Worm (Caenorhabditis elegans) whole organism, midembryonic: Measurements from ENCODE around the gene F22F4.4.

ENCODE experiments used
- T22C8.4 ChIP-seq: fragments of 200-800 bp; sonication (Bioruptor generic); IDR thresholded peaks from 2 replicates; pipeline ENCODE4 v1.3.6; 2022; ENCODE audit warnings: missing genetic modification characterization, missing compliant biosample characterization
- cog-1 ChIP-seq: sonication (generic microtip); optimal IDR thresholded peaks from 2 replicates; lab custom pipeline; 2016; ENCODE audit warnings: missing genetic modification characterization, missing compliant biosample characterization
- flt-1 ChIP-seq: fragments of 200-800 bp; sonication (Bioruptor generic); IDR thresholded peaks from 2 replicates; pipeline ENCODE4 v1.3.6; 2022; ENCODE audit warnings: missing genetic modification characterization, missing compliant biosample characterization
- klf-2 ChIP-seq: fragments of 200-800 bp; sonication (Bioruptor generic); conservative IDR thresholded peaks from 2 replicates; pipeline ENCODE4 v1.3.6; 2022; ENCODE audit warnings: missing genetic modification reagents, missing genetic modification characterization, missing compliant biosample characterization
- med-1 ChIP-seq: sonication (generic microtip); optimal IDR thresholded peaks from 2 replicates; lab custom pipeline; 2017; ENCODE audit warnings: missing genetic modification characterization, mild to moderate bottlenecking, missing compliant biosample characterization, antibody characterized with exemption, missing genetic modification reagents; ENCODE audit not compliant: insufficient read depth
- ref-1 ChIP-seq: fragments of 200-800 bp; sonication (Bioruptor generic); conservative IDR thresholded peaks from 2 replicates; pipeline ENCODE4 v1.3.6; 2022; ENCODE audit warnings: missing genetic modification reagents, missing genetic modification characterization, missing compliant biosample characterization
- tab-1 ChIP-seq: fragments of 200-800 bp; sonication (Bioruptor generic); IDR thresholded peaks from 2 replicates; pipeline ENCODE4 v1.3.6; 2022; ENCODE audit warnings: missing genetic modification characterization, missing compliant biosample characterization
- ztf-23 ChIP-seq: fragments of 200-800 bp; sonication (Bioruptor generic); IDR thresholded peaks from 2 replicates; pipeline ENCODE4 v1.3.6; 2022; ENCODE audit warnings: missing genetic modification reagents, missing genetic modification characterization, missing compliant biosample characterization
- ztf-29 ChIP-seq: fragments of 200-800 bp; sonication (Bioruptor generic); IDR thresholded peaks from 2 replicates; pipeline ENCODE4 v1.3.6; 2022; ENCODE audit warnings: missing genetic modification reagents, missing genetic modification characterization, missing compliant biosample characterization

Gene F22F4.4

ce11 chrX:6004315-6004714 is 3.0 kb upstream of the F22F4.4 start:
- TF ChIP-seq flt-1 (GFP tag; lab: Robert Waterston, UW) (no peak), med-1 (GFP tag; lab: Kevin White, UChicago) (no peak), T22C8.4 (GFP tag; lab: Robert Waterston, UW) (no peak), klf-2 (GFP tag; lab: Robert Waterston, UW) (no peak), ztf-29 (no peak), cog-1 (tag; lab: Kevin White, UChicago) (no peak), ref-1 (no peak), ztf-23 (GFP tag; lab: Robert Waterston, UW) (no peak), tab-1 (no peak)

DNA sequence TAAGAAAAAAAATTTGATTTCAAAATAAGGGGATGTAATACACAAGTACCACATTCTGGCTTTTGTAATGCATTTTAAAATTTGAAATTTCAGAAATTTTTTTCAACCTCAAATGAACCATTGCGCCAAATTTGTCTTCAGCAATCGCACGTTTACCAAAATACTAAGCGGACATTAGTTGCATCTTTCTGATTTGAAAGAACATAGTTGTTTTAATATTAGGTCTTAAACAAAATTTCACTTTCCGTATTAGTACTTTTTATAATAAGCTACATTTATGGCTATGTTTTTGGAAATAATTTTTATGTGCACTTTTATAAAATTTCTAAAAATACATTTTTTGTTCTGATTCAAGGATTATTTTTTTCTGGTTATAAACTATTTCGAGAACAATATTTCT is 2.5 kb upstream of the F22F4.4 start, which contains the start of gene sups-1:
sups-1 (plus strand) TSS at position 301 of the 400 bp plus-strand sequence.
- no peak for TF ChIP-seq ref-1
- TF ChIP-seq med-1 (GFP tag; lab: Kevin White, UChicago) = no peak
- TF ChIP-seq klf-2 (GFP tag; lab: Robert Waterston, UW) = no peak
- TF ChIP-seq cog-1 (tag; lab: Kevin White, UChicago) = no peak
- TF ChIP-seq ztf-23 (GFP tag; lab: Robert Waterston, UW) = no peak
- TF ChIP-seq flt-1 (GFP tag; lab: Robert Waterston, UW) = no peak
- TF ChIP-seq T22C8.4 (GFP tag; lab: Robert Waterston, UW) = no peak
- TF ChIP-seq tab-1 = no peak
- TF ChIP-seq ztf-29 = no peak

DNA sequence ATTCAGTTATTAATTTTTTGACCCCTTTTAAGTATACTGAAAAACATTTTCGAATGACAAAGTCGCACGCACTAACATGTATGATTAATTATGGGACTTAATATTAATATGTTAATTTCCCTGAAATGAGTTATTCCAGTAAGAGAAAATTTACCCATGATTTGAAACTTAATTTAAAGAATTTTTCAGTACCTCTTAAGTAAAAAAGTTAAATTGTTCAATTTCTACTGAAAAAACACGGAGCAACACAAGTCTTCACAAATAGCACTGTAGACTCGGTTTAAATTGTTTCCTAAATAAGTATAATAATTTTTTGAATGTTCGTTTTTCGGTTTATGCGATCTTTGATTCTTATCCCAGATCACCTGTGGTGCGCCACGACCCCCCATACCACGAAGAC is 1.1 kb upstream of the F22F4.4 start:
- TF ChIP-seq ztf-23 (GFP tag; lab: Robert Waterston, UW) (no peak), cog-1 (tag; lab: Kevin White, UChicago) (no peak), T22C8.4 (GFP tag; lab: Robert Waterston, UW) (no peak), klf-2 (GFP tag; lab: Robert Waterston, UW) (no peak), tab-1 (no peak), ztf-29 (no peak), flt-1 (GFP tag; lab: Robert Waterston, UW) (no peak), med-1 (GFP tag; lab: Kevin White, UChicago) (no peak), ref-1 (no peak)

DNA sequence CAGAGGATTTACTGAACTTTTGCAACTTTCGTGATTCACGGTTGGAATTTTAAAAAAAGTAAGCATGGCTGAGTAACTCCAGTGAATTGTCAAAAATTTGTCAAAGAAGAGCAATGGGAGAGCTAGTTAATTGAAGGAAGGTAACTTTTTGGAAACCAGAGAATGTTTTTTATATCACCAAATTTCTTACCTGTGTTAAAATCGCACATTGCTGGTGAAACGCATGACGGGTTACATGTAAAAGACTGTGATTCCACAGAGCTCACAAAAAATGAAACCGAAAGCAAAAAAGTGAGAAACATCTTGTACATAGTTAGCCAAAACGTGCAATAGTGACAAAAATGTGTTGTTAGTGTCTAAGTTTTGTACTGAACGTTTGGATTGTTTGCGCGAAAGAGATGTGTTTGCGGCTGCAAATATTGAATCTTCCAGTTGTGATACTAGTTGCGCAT is 2.2 kb downstream of the F22F4.4 start, which contains the start of gene F22F4.9:
F22F4.9 (minus strand) TSS at position 402 of the 452 bp plus-strand sequence.
- TF ChIP-seq ztf-29 = no peak
- TF ChIP-seq klf-2 (GFP tag; lab: Robert Waterston, UW) = no peak
- TF ChIP-seq ztf-23 (GFP tag; lab: Robert Waterston, UW) = no peak
- TF ChIP-seq cog-1 (tag; lab: Kevin White, UChicago) = no peak
- TF ChIP-seq med-1 (GFP tag; lab: Kevin White, UChicago) = no peak
- TF ChIP-seq T22C8.4 (GFP tag; lab: Robert Waterston, UW) = no peak
- no peak for TF ChIP-seq flt-1 (GFP tag; lab: Robert Waterston, UW)
- TF ChIP-seq tab-1 = no peak

DNA sequence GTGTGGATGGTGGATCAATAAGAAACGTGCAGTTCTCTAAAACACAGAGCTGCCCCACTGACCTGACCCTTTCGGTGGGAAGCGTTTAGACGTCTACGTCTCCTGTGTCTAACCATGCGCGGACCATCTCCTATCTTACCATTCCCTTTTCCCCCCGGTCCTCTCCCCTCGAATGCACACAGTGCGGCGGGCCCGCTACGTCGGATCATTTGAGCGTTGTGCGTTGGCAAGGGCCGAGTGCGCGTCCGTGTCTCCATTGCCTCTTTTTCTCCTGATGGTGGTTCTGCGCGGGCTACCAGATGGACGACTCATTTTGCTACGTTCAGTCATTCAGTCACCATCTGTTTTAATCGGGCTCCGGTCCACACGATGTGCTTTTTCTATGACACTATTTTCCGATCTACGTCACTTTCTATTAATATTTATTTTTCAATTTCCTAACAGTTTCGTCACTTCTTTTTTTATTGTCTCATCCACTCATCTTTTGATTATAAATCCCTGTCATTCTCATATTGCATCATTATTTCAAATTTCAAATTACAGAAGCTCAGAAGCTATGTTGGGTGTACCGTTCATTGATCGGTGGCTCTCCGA is 5.6 kb downstream of the F22F4.4 start, which contains the start of gene inx-3:
inx-3 (plus strand) TSS at position 544 of the 594 bp plus-strand sequence.
- TF ChIP-seq ztf-23 (GFP tag; lab: Robert Waterston, UW) = 0 out of 2 replicates have a peak, but pooled peaks have one; percentile 55
- TF ChIP-seq flt-1 (GFP tag; lab: Robert Waterston, UW) = 0 out of 2 replicates have a peak, but pooled peaks have one; percentile 4
- peak; percentile 53; the same call in 1 of the 2 replicates for TF ChIP-seq tab-1
- no peak for TF ChIP-seq ztf-29
- no peak for TF ChIP-seq ref-1
- no peak for TF ChIP-seq med-1 (GFP tag; lab: Kevin White, UChicago)
- no peak for TF ChIP-seq cog-1 (tag; lab: Kevin White, UChicago)
- no peak for TF ChIP-seq klf-2 (GFP tag; lab: Robert Waterston, UW)
- TF ChIP-seq T22C8.4 (GFP tag; lab: Robert Waterston, UW) = 0 out of 2 replicates have a peak, but pooled peaks have one; percentile 3

ce11 chrX:5994004-5994403 is 7.3 kb downstream of the F22F4.4 start:
- TF ChIP-seq ztf-29 = no peak
- no peak for TF ChIP-seq flt-1 (GFP tag; lab: Robert Waterston, UW)
- TF ChIP-seq klf-2 (GFP tag; lab: Robert Waterston, UW) = no peak
- TF ChIP-seq tab-1 = no peak
- TF ChIP-seq ztf-23 (GFP tag; lab: Robert Waterston, UW) = no peak
- TF ChIP-seq cog-1 (tag; lab: Kevin White, UChicago) = no peak
- TF ChIP-seq ref-1 = no peak
- TF ChIP-seq T22C8.4 (GFP tag; lab: Robert Waterston, UW) = no peak
- no peak for TF ChIP-seq med-1 (GFP tag; lab: Kevin White, UChicago)

- TF ChIP-seq T22C8.4 (GFP tag; lab: Robert Waterston, UW) (no peak), ref-1 (no peak), klf-2 (GFP tag; lab: Robert Waterston, UW) (no peak), ztf-23 (GFP tag; lab: Robert Waterston, UW) (no peak), cog-1 (tag; lab: Kevin White, UChicago) (no peak), ztf-29 (no peak), flt-1 (GFP tag; lab: Robert Waterston, UW) (no peak), tab-1 (no peak), med-1 (GFP tag; lab: Kevin White, UChicago) (no peak)
These were observed 8.6 kb downstream of the F22F4.4 start, which contains the start of gene F22F4.5 for ce11 chrX:5992770-5993169. TSS of gene F22F4.5 (minus strand) at chrX:5992870.

ce11 chrX:5987910-5988309 is 13.4 kb downstream of the F22F4.4 start:
- no peak for TF ChIP-seq ref-1
- TF ChIP-seq T22C8.4 (GFP tag; lab: Robert Waterston, UW) = no peak
- no peak for TF ChIP-seq med-1 (GFP tag; lab: Kevin White, UChicago)
- no peak for TF ChIP-seq tab-1

- TF ChIP-seq klf-2 (GFP tag; lab: Robert Waterston, UW) (no peak), med-1 (GFP tag; lab: Kevin White, UChicago) (no peak), ztf-23 (GFP tag; lab: Robert Waterston, UW) (no peak), T22C8.4 (GFP tag; lab: Robert Waterston, UW) (no peak), ref-1 (no peak), tab-1 (no peak), cog-1 (tag; lab: Kevin White, UChicago) (no peak), ztf-29 (no peak), flt-1 (GFP tag; lab: Robert Waterston, UW) (no peak)
These were observed 15.6 kb downstream of the F22F4.4 start for ce11 chrX:5985720-5986119.
